Worm (Caenorhabditis elegans) whole organism, L2 larva: Measurements from ENCODE around the gene oac-29.

ENCODE experiments used
- elt-1 ChIP-seq: fragments of 150-350 bp; optimal IDR thresholded peaks from 2 replicates; lab custom pipeline; 2014; ENCODE audit warnings: missing biosample characterization, missing genetic modification characterization
- peb-1 ChIP-seq: fragments of 150-350 bp; optimal IDR thresholded peaks from 2 replicates; lab custom pipeline; 2014; ENCODE audit warnings: missing biosample characterization, missing genetic modification characterization
- zag-1 ChIP-seq: fragments of 150-350 bp; optimal IDR thresholded peaks from 2 replicates; lab custom pipeline; 2014; ENCODE audit warnings: missing biosample characterization, missing genetic modification characterization

- TF ChIP-seq peb-1 (tag; lab: Kevin White, UChicago) = no peak
- TF ChIP-seq elt-1 (tag; lab: Kevin White, UChicago) = no peak
- no peak for TF ChIP-seq zag-1 (tag; lab: Kevin White, UChicago)
Measured at ce11 chrV:8652177-8652576, 16.7 kb upstream of the oac-29 start.
